Fruit fly (Drosophila melanogaster): ENCODE data around the gene CG18787.
A peak's percentile ranks its signal among the peaks of the same experiment; 100 is the strongest.

Gene CG18787

DNA sequence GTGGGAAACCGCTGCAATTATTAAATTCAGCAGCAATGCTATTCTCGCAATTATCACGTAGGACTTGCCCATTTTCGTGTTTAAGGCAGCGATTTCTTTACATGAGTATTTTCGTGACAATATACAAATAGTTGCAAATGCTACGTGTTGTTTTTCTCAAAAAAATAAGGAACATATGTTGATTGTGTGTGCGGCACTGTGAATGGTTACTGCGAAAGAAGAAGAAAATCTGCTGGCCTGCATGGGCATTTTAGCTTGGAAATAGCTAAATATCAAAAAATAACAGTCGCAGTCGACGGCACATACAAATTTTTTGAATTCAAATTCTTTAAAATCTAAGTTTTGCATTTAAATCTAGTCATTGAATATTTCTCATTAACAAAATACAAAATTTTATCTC lies 41.4 kb upstream of the CG18787 start, which contains the start of gene CG6766 (continued):
- TF ChIP-seq CG30020 (tag; optimal IDR thresholded peaks at IDR 0.05): peak; percentile 6
- TF ChIP-seq phol (tag; optimal IDR thresholded peaks at IDR 0.05): peak; percentile 9
- no peak for TF ChIP-seq rib (GFP tag; IDR thresholded peaks at IDR 0.05)
- TF ChIP-seq dm (GFP tag; optimal IDR thresholded peaks at IDR 0.05): peak; percentile 52
- no peak for TF ChIP-seq run (tag; optimal IDR thresholded peaks at IDR 0.05)
- TF ChIP-seq caup (GFP tag; optimal IDR thresholded peaks at IDR 0.05; ENCODE audit: severe bottlenecking): no peak
- peak; percentile 68 for TF ChIP-seq pzg (GFP tag; optimal IDR thresholded peaks at IDR 0.05)
- no peak for TF ChIP-seq Lpt (GFP tag; optimal IDR thresholded peaks at IDR 0.05)
- TF ChIP-seq Antp (GFP tag; optimal IDR thresholded peaks at IDR 0.05): no peak
- peak; percentile 29; the same call in 1 of the 4 replicates for TF ChIP-seq Dll (GFP tag; IDR thresholded peaks at IDR 0.05; ENCODE audit: partially characterized antibody)
- peak; percentile 96 for TF ChIP-seq MBD-R2 (GFP tag; IDR thresholded peaks at IDR 0.05)
- peak; percentile 87 for TF ChIP-seq Myb (GFP tag; optimal IDR thresholded peaks at IDR 0.05)
- TF ChIP-seq CG2116 (GFP tag; optimal IDR thresholded peaks at IDR 0.05): peak; percentile 32
- peak; percentile 73 for TF ChIP-seq sens (GFP tag)
- TF ChIP-seq nerfin-1 (tag; optimal IDR thresholded peaks at IDR 0.05): peak; percentile 91
- peak; percentile 2 for TF ChIP-seq CG3995 (GFP tag; optimal IDR thresholded peaks at IDR 0.05)
- peak; percentile 4 for TF ChIP-seq CG17829 (tag; optimal IDR thresholded peaks at IDR 0.05)
- TF ChIP-seq Sry-β (GFP tag; optimal IDR thresholded peaks at IDR 0.05): peak; percentile 91
- peak; percentile 32 for TF ChIP-seq CG2120 (GFP tag; optimal IDR thresholded peaks at IDR 0.05)
- no peak for TF ChIP-seq cwo (GFP tag; optimal IDR thresholded peaks at IDR 0.05)
- TF ChIP-seq HmgZ (tag; optimal IDR thresholded peaks at IDR 0.05): peak; percentile 64
- peak; percentile 42 for TF ChIP-seq Dp (GFP tag; optimal IDR thresholded peaks at IDR 0.05)
- TF ChIP-seq sd (tag; optimal IDR thresholded peaks at IDR 0.05): peak; percentile 62
- no peak for TF ChIP-seq E2f1 (GFP tag; IDR thresholded peaks at IDR 0.05)
- peak; percentile 36; the same call in 1 of the 2 replicates for TF ChIP-seq Scr (GFP tag; IDR thresholded peaks at IDR 0.05; ENCODE audit: partially characterized antibody)
- no peak for TF ChIP-seq h (optimal IDR thresholded peaks at IDR 0.05)
- peak; percentile 72 for TF ChIP-seq Xbp1 (GFP tag; optimal IDR thresholded peaks at IDR 0.05)
- no peak for TF ChIP-seq CG6791 (GFP tag; IDR thresholded peaks at IDR 0.05; ENCODE audit: partially characterized antibody)
- peak; percentile 3 for TF ChIP-seq Ets97D (GFP tag; optimal IDR thresholded peaks at IDR 0.05)
- peak; percentile 31 for TF ChIP-seq CG12659 (GFP tag; optimal IDR thresholded peaks at IDR 0.05)
- TF ChIP-seq Opbp (GFP tag; IDR thresholded peaks at IDR 0.05; ENCODE audit: partially characterized antibody): peak; percentile 23; the same call in 2 of the 3 replicates
- no peak for TF ChIP-seq chn (GFP tag; optimal IDR thresholded peaks at IDR 0.05)
- TF ChIP-seq BEAF-32 (GFP tag; optimal IDR thresholded peaks at IDR 0.05): peak; percentile 52

DNA sequence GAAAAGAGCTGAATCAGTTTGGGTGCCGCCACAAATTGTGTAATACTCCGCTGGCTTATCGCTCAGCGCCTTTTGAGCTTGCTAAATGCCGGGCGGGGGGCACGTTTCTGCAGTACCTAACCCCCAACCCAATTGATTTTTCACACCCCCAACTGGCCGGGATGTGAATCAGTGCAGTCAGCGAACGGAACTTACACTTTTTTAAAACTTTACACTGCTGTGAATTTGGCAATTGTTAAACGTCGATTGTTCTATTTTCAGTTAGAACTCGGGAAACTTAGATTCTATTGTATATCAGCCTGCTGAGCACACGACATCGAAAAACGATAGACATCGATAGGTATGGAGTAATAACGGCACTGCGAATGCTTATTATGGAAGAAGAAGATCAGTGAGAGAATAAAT lies 39.0 kb upstream of the CG18787 start, which contains the start of gene Tom70:
Gene Tom70 (minus strand): TSS at position 335 of the 405 bp plus-strand sequence.
- TF ChIP-seq gfzf (GFP tag; optimal IDR thresholded peaks at IDR 0.05): peak; percentile 3
- TF ChIP-seq Doc3 (GFP tag; IDR thresholded peaks at IDR 0.05; ENCODE audit: partially characterized antibody): peak; percentile 44; the same call in 1 of the 3 replicates
- TF ChIP-seq pzg (GFP tag; optimal IDR thresholded peaks at IDR 0.05): peak; percentile 63
- TF ChIP-seq CG13287 (GFP tag; IDR thresholded peaks at IDR 0.05; ENCODE audit: partially characterized antibody): peak; percentile 55
- peak; percentile 16 for TF ChIP-seq CG13624 (GFP tag; optimal IDR thresholded peaks at IDR 0.05)
- no peak for TF ChIP-seq ac (GFP tag; optimal IDR thresholded peaks at IDR 0.05)
- TF ChIP-seq jing (GFP tag; optimal IDR thresholded peaks at IDR 0.05): no peak
- no peak for TF ChIP-seq D19A (tag; optimal IDR thresholded peaks at IDR 0.05)
- TF ChIP-seq CG34224 (GFP tag; IDR thresholded peaks at IDR 0.05; ENCODE audit: partially characterized antibody): peak; percentile 67
- TF ChIP-seq trem (tag; optimal IDR thresholded peaks at IDR 0.05): peak; percentile 38
- TF ChIP-seq zen2 (GFP tag; IDR thresholded peaks at IDR 0.05; ENCODE audit: partially characterized antibody): peak; percentile 34; the same call in 1 of the 3 replicates
- TF ChIP-seq Max (GFP tag; optimal IDR thresholded peaks at IDR 0.05): peak; percentile 8
- no peak for TF ChIP-seq NfI (GFP tag; optimal IDR thresholded peaks at IDR 0.05)
- TF ChIP-seq CTCF (GFP tag; optimal IDR thresholded peaks at IDR 0.05): no peak
- TF ChIP-seq CG30020 (tag; optimal IDR thresholded peaks at IDR 0.05): peak; percentile 5
- TF ChIP-seq vnd (GFP tag; IDR thresholded peaks at IDR 0.05; ENCODE audit: partially characterized antibody): peak; percentile 48; the same call in 2 of the 3 replicates
- no peak for TF ChIP-seq fd96Cb (tag; optimal IDR thresholded peaks at IDR 0.05)
- TF ChIP-seq Trl (optimal IDR thresholded peaks at IDR 0.05): no peak
- TF ChIP-seq Trl (GFP tag; optimal IDR thresholded peaks at IDR 0.05): no peak
- no peak for TF ChIP-seq caup (GFP tag; optimal IDR thresholded peaks at IDR 0.05; ENCODE audit: severe bottlenecking)
- TF ChIP-seq HmgZ (tag; optimal IDR thresholded peaks at IDR 0.05): peak; percentile 19

All from whole organism, embryonic.